Fruit fly (Drosophila melanogaster) Kc167 (cell line): Measurements from ENCODE around the gene CAH7.
A peak's percentile ranks its signal among the peaks of the same experiment; 100 is the strongest.

Experiments
- Myc ChIP-seq: fragments of >200 bp; optimal IDR thresholded peaks from 2 replicates; lab custom pipeline; 2017; ENCODE audit warnings: missing external identifiers
- Sin3A ChIP-seq: fragments of >200 bp; optimal IDR thresholded peaks from 2 replicates; lab custom pipeline; 2018; ENCODE audit warnings: missing external identifiers
- h ChIP-seq: fragments of >200 bp; optimal IDR thresholded peaks from 3 replicates; lab custom pipeline; 2018; ENCODE audit warnings: missing external identifiers
- insv ChIP-seq: fragments of >200 bp; optimal IDR thresholded peaks from 3 replicates; lab custom pipeline; 2018; ENCODE audit warnings: missing external identifiers
- psq ChIP-seq: fragments of >200 bp; optimal IDR thresholded peaks from 2 replicates; lab custom pipeline; 2017; ENCODE audit warnings: missing external identifiers

- TF ChIP-seq psq (lab: Kevin White, UChicago) (no peak), Sin3A (no peak), Myc (lab: Kevin White, UChicago) (no peak), insv (lab: Kevin White, UChicago) (peak; percentile 79), h (lab: Kevin White, UChicago) (no peak)
These were observed 2.7 kb upstream of the CAH7 start for dm6 chr3R:10109212-10109880.
